Worm (Caenorhabditis elegans): ENCODE data around the gene H12C20.7.
A peak's percentile ranks its signal among the peaks of the same experiment; 100 is the strongest.

Gene H12C20.7

DNA sequence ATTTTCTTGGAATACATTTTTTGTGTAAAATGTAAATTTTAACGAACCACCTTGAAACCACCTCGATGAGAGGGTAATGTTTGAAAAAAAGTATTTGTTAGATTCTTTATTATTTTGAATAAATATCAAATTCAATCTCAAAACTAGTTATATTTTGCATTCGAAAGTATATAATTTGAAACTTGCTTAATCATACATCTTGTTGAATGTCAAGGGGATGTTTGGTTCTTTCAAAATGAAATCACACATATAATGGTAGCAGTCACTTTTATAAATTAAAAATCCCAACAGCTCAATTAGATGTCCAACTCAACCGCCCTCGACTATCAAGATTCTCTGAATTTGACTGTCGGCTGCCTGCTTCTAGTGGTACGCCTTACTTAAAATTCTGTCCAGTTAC is 8.2 kb downstream of the H12C20.7 start, which contains the start of gene srx-87:
Gene srx-87 (plus strand): TSS at position 301 of the 400 bp plus-strand sequence.
- TF ChIP-seq B0310.2 (tag; optimal IDR thresholded peaks at IDR 0.05) (no peak), hnd-1 (tag; optimal IDR thresholded peaks at IDR 0.05) (no peak), F13C5.2 (tag; optimal IDR thresholded peaks at IDR 0.05) (no peak), ama-1 (optimal IDR thresholded peaks at IDR 0.05) (no peak), tbx-11 (GFP tag; IDR thresholded peaks at IDR 0.05) (no peak)

ce11 chrV:11562643-11563042 is 10.1 kb downstream of the H12C20.7 start, which contains the start of gene srx-86:
TSS of gene srx-86 (plus strand) at chrV:11562943.
- TF ChIP-seq ets-7 (tag; optimal IDR thresholded peaks at IDR 0.05) = no peak
- no peak for TF ChIP-seq scrt-1 (GFP tag; IDR thresholded peaks at IDR 0.05)
- TF ChIP-seq tbx-11 (GFP tag; IDR thresholded peaks at IDR 0.05) = no peak
- TF ChIP-seq B0310.2 (tag; optimal IDR thresholded peaks at IDR 0.05) = no peak
- no peak for TF ChIP-seq aly-1 (tag; optimal IDR thresholded peaks at IDR 0.05)
- TF ChIP-seq tra-4 (tag; optimal IDR thresholded peaks at IDR 0.05) = no peak
- TF ChIP-seq tbx-37 (GFP tag; conservative IDR thresholded peaks at IDR 0.05) = no peak
- no peak for TF ChIP-seq hmg-4 (GFP tag; optimal IDR thresholded peaks at IDR 0.05)
- TF ChIP-seq ceh-36 (tag; optimal IDR thresholded peaks at IDR 0.05) = no peak
- TF ChIP-seq hmbx-1 (tag; optimal IDR thresholded peaks at IDR 0.05) = no peak
- TF ChIP-seq ama-1 (optimal IDR thresholded peaks at IDR 0.05) = no peak
- TF ChIP-seq pes-1 (GFP tag; IDR thresholded peaks at IDR 0.05) = no peak
- no peak for TF ChIP-seq F13C5.2 (tag; optimal IDR thresholded peaks at IDR 0.05)
- TF ChIP-seq hnd-1 (tag; optimal IDR thresholded peaks at IDR 0.05) = no peak
- TF ChIP-seq ceh-13 (GFP tag; optimal IDR thresholded peaks at IDR 0.05) = no peak
- TF ChIP-seq flt-1 (GFP tag; IDR thresholded peaks at IDR 0.05) = no peak
- TF ChIP-seq sea-1 (GFP tag; conservative IDR thresholded peaks at IDR 0.05) = no peak

DNA sequence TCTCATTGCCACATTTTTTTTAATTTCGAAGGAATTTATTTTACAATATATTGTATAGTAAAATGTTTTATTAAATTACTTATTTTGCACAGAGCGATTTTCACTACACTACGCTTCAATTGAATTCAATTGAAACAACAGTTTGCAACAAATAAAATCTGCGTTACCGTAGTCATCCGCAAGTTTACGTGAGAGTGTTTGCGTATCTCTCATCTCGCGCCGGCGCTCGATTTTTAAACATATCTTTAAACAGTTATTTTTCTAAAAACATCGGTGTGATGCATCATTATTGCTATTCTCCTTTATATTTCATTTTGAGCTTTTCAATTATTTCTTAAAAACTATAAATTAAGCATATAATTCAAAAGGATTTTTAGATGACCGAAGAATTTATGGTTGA is 18.5 kb downstream of the H12C20.7 start, which contains the start of gene duo-1:
Gene duo-1 (plus strand): TSS at position 371 of the 400 bp plus-strand sequence.
- TF ChIP-seq tbx-37 (GFP tag; conservative IDR thresholded peaks at IDR 0.05) (no peak), aly-1 (tag; optimal IDR thresholded peaks at IDR 0.05) (no peak), hmbx-1 (tag; optimal IDR thresholded peaks at IDR 0.05) (no peak), flt-1 (GFP tag; IDR thresholded peaks at IDR 0.05) (no peak), tra-4 (tag; optimal IDR thresholded peaks at IDR 0.05) (no peak)

DNA sequence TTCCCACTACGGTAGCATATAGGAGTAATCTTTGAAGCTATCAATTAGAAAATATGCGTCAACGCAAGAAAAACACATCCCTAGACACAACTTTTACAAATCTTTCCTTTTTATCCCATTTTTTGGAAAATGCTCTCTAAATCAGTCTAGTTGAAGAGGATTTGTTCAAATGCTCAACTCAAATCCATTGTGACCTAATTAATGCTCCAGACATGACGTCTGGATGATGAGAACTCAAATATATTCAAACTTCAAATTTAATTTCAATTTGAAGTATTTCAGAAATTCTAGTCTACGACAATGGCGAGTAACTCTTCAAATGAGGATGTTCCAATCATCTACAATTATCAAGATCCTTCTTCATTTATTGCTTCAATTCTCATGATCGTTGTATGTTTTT is 20.4 kb downstream of the H12C20.7 start, which contains the start of gene srx-85:
Gene srx-85 (plus strand): TSS at position 301 of the 400 bp plus-strand sequence.
- TF ChIP-seq hmg-4 (GFP tag; optimal IDR thresholded peaks at IDR 0.05) = no peak
- no peak for TF ChIP-seq F13C5.2 (tag; optimal IDR thresholded peaks at IDR 0.05)
- no peak for TF ChIP-seq aly-1 (tag; optimal IDR thresholded peaks at IDR 0.05)
- TF ChIP-seq pes-1 (GFP tag; IDR thresholded peaks at IDR 0.05) = no peak
- TF ChIP-seq flt-1 (GFP tag; IDR thresholded peaks at IDR 0.05) = no peak
- TF ChIP-seq ets-7 (tag; optimal IDR thresholded peaks at IDR 0.05) = no peak
- no peak for TF ChIP-seq ama-1 (optimal IDR thresholded peaks at IDR 0.05)
- TF ChIP-seq tbx-37 (GFP tag; conservative IDR thresholded peaks at IDR 0.05) = no peak
- no peak for TF ChIP-seq ceh-36 (tag; optimal IDR thresholded peaks at IDR 0.05)
- TF ChIP-seq ceh-13 (GFP tag; optimal IDR thresholded peaks at IDR 0.05) = no peak
- TF ChIP-seq scrt-1 (GFP tag; IDR thresholded peaks at IDR 0.05) = no peak
- TF ChIP-seq sea-1 (GFP tag; conservative IDR thresholded peaks at IDR 0.05) = no peak
- no peak for TF ChIP-seq tbx-11 (GFP tag; IDR thresholded peaks at IDR 0.05)
- TF ChIP-seq B0310.2 (tag; optimal IDR thresholded peaks at IDR 0.05) = no peak

- TF ChIP-seq flt-1 (GFP tag; IDR thresholded peaks at IDR 0.05) (no peak), F13C5.2 (tag; optimal IDR thresholded peaks at IDR 0.05) (peak; percentile 38), scrt-1 (GFP tag; IDR thresholded peaks at IDR 0.05) (no peak), hmg-4 (GFP tag; optimal IDR thresholded peaks at IDR 0.05) (no peak), ceh-36 (tag; optimal IDR thresholded peaks at IDR 0.05) (no peak), tbx-37 (GFP tag; conservative IDR thresholded peaks at IDR 0.05) (no peak), ceh-13 (GFP tag; optimal IDR thresholded peaks at IDR 0.05) (no peak)
Measured at ce11 chrV:11548914-11549406, 23.8 kb downstream of the H12C20.7 start, which contains the start of the genes F38B7.17 and F38B7.3. TSS of gene F38B7.17 (minus strand) at chrV:11548964. TSS of gene F38B7.3 (plus strand) at chrV:11549107.

DNA sequence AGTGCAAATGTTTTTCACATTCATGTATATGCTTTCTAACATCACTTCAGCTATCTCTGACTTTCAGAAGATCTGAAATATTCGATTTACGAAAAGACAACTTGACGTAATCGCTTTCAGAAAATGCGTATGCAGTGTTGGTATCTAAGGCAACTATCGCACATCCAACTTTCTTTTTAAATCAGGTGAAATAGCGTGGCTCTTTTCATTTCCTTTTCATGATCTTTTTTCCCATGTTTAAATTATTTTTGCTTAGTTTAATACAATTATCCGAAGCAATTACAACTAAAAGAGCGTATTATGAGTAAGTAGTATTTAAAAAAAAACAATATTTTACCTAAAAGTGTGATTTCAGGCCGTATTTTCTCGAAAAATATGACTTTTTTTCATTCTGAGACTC is 26.0 kb downstream of the H12C20.7 start, which contains the start of gene F38B7.11:
Gene F38B7.11 (plus strand): TSS at position 301 of the 400 bp plus-strand sequence.
- TF ChIP-seq ama-1 (optimal IDR thresholded peaks at IDR 0.05) (no peak), pes-1 (GFP tag; IDR thresholded peaks at IDR 0.05) (no peak), hnd-1 (tag; optimal IDR thresholded peaks at IDR 0.05) (no peak), scrt-1 (GFP tag; IDR thresholded peaks at IDR 0.05) (no peak), ets-7 (tag; optimal IDR thresholded peaks at IDR 0.05) (no peak), ceh-36 (tag; optimal IDR thresholded peaks at IDR 0.05) (no peak), flt-1 (GFP tag; IDR thresholded peaks at IDR 0.05) (no peak), tbx-11 (GFP tag; IDR thresholded peaks at IDR 0.05) (no peak), hmbx-1 (tag; optimal IDR thresholded peaks at IDR 0.05) (no peak), hmg-4 (GFP tag; optimal IDR thresholded peaks at IDR 0.05) (no peak), aly-1 (tag; optimal IDR thresholded peaks at IDR 0.05) (no peak), tra-4 (tag; optimal IDR thresholded peaks at IDR 0.05) (no peak), tbx-37 (GFP tag; conservative IDR thresholded peaks at IDR 0.05) (no peak)

- no peak for TF ChIP-seq B0310.2 (tag; optimal IDR thresholded peaks at IDR 0.05)
- no peak for TF ChIP-seq ama-1 (optimal IDR thresholded peaks at IDR 0.05)
- TF ChIP-seq tbx-11 (GFP tag; IDR thresholded peaks at IDR 0.05) = no peak
Measured at ce11 chrV:11545227-11545626, 27.6 kb downstream of the H12C20.7 start, which contains the start of gene F38B7.10. TSS of gene F38B7.10 (plus strand) at chrV:11545527.

DNA sequence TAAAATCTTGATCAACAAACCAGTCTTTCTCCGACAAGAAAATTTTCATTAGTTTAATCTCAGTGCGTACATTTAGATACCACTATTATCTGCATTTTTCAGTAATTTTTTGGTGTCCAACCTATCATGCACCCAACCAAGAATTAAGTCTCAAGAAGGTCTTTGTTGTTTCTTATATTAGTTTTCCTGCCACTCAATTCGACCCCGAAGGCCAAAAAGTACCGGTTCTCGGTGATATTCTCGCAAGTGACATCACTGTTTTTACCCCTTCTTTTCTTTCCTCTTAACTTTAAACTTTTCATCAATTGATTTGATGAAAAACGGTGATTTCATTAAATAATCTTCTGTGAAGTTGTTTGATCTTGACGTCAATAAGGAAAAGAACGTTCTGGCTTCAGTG is 29.2 kb downstream of the H12C20.7 start, which contains the start of gene F38B7.2:
Gene F38B7.2 (plus strand): TSS at position 400 of the 400 bp plus-strand sequence.
- TF ChIP-seq ama-1 (optimal IDR thresholded peaks at IDR 0.05) = no peak
- no peak for TF ChIP-seq F13C5.2 (tag; optimal IDR thresholded peaks at IDR 0.05)
- no peak for TF ChIP-seq ceh-36 (tag; optimal IDR thresholded peaks at IDR 0.05)
- no peak for TF ChIP-seq tbx-11 (GFP tag; IDR thresholded peaks at IDR 0.05)
- no peak for TF ChIP-seq tra-4 (tag; optimal IDR thresholded peaks at IDR 0.05)
- no peak for TF ChIP-seq tbx-37 (GFP tag; conservative IDR thresholded peaks at IDR 0.05)
- TF ChIP-seq ceh-13 (GFP tag; optimal IDR thresholded peaks at IDR 0.05) = no peak
- TF ChIP-seq aly-1 (tag; optimal IDR thresholded peaks at IDR 0.05) = no peak
- TF ChIP-seq flt-1 (GFP tag; IDR thresholded peaks at IDR 0.05) = no peak
- no peak for TF ChIP-seq hmbx-1 (tag; optimal IDR thresholded peaks at IDR 0.05)
- no peak for TF ChIP-seq B0310.2 (tag; optimal IDR thresholded peaks at IDR 0.05)
- no peak for TF ChIP-seq sea-1 (GFP tag; conservative IDR thresholded peaks at IDR 0.05)
- no peak for TF ChIP-seq hnd-1 (tag; optimal IDR thresholded peaks at IDR 0.05)
- TF ChIP-seq scrt-1 (GFP tag; IDR thresholded peaks at IDR 0.05) = no peak
- TF ChIP-seq pes-1 (GFP tag; IDR thresholded peaks at IDR 0.05) = no peak
- no peak for TF ChIP-seq hmg-4 (GFP tag; optimal IDR thresholded peaks at IDR 0.05)
- TF ChIP-seq ets-7 (tag; optimal IDR thresholded peaks at IDR 0.05) = no peak
